Fruit fly (Drosophila melanogaster) whole organism, embryonic: ENCODE results near the gene GC.

Experiments
- BEAF-32 ChIP-seq: fragments of 200-800 bp; sonication (Bioruptor generic); optimal IDR thresholded peaks from 3 replicates; lab custom pipeline; 2017; ENCODE audit warnings: missing biosample characterization, missing genetic modification characterization, mild to moderate bottlenecking, moderate library complexity, missing genetic modification reagents
- BtbVII ChIP-seq: fragments of 200-800 bp; sonication (Bioruptor generic); optimal IDR thresholded peaks from 3 replicates; lab custom pipeline; 2017; ENCODE audit warnings: missing biosample characterization, mild to moderate bottlenecking, missing genetic modification characterization
- C15 ChIP-seq: fragments of 200-800 bp; sonication (Bioruptor generic); IDR thresholded peaks from 3 replicates; pipeline ENCODE4 v1.3.6; 2022; ENCODE audit warnings: missing biosample characterization, missing genetic modification characterization
- CG10431 ChIP-seq: fragments of 200-800 bp; sonication (Bioruptor generic); optimal IDR thresholded peaks from 3 replicates; lab custom pipeline; 2018; ENCODE audit warnings: missing biosample characterization, mild to moderate bottlenecking, missing genetic modification characterization
- CG11085 ChIP-seq: fragments of 200-800 bp; sonication (Bioruptor generic); IDR thresholded peaks from 2 replicates; pipeline ENCODE4 v1.3.6; 2022; ENCODE audit warnings: missing biosample characterization, missing genetic modification characterization
- CG11695 ChIP-seq: fragments of 200-800 bp; sonication (Bioruptor generic); IDR thresholded peaks from 3 replicates; pipeline ENCODE4 v1.3.6; 2022; ENCODE audit warnings: missing biosample characterization, missing genetic modification characterization
- CG12104 ChIP-seq: fragments of 200-800 bp; sonication (Bioruptor generic); optimal IDR thresholded peaks from 3 replicates; lab custom pipeline; 2016; ENCODE audit warnings: missing biosample characterization, missing genetic modification characterization
- CG1233 ChIP-seq: fragments of 200-800 bp; sonication (Bioruptor generic); optimal IDR thresholded peaks from 4 replicates; lab custom pipeline; 2018; ENCODE audit warnings: missing biosample characterization, mild to moderate bottlenecking, missing genetic modification characterization
- CG12769 ChIP-seq: fragments of 200-800 bp; sonication (Bioruptor generic); optimal IDR thresholded peaks from 2 replicates; lab custom pipeline; 2019; ENCODE audit warnings: missing biosample characterization, mild to moderate bottlenecking, missing genetic modification characterization, moderate library complexity
- CG13123 ChIP-seq: fragments of 200-800 bp; sonication (Bioruptor generic); optimal IDR thresholded peaks from 2 replicates; lab custom pipeline; 2016; ENCODE audit warnings: missing biosample characterization, missing genetic modification characterization
- CG1647 ChIP-seq: fragments of 200-800 bp; sonication (Bioruptor generic); optimal IDR thresholded peaks from 3 replicates; lab custom pipeline; 2016; ENCODE audit warnings: missing biosample characterization, missing genetic modification characterization
- CG17186 ChIP-seq: fragments of 200-800 bp; sonication (Bioruptor generic); optimal IDR thresholded peaks from 3 replicates; lab custom pipeline; 2017; ENCODE audit warnings: missing biosample characterization, missing genetic modification reagents, missing genetic modification characterization
- CG3847 ChIP-seq: fragments of 200-800 bp; sonication (Bioruptor generic); IDR thresholded peaks from 2 replicates; pipeline ENCODE4 v1.3.6; 2022; ENCODE audit warnings: missing biosample characterization, missing genetic modification characterization
- CG4328 ChIP-seq: fragments of 200-800 bp; sonication (Bioruptor generic); optimal IDR thresholded peaks from 3 replicates; lab custom pipeline; 2017; ENCODE audit warnings: missing biosample characterization, missing genetic modification reagents, missing genetic modification characterization
- CG4617 ChIP-seq: fragments of 200-800 bp; sonication (Bioruptor generic); optimal IDR thresholded peaks from 3 replicates; lab custom pipeline; 2016; ENCODE audit warnings: missing biosample characterization, missing genetic modification characterization, borderline replicate concordance
- CG4707 ChIP-seq: fragments of 200-800 bp; sonication (Bioruptor generic); optimal IDR thresholded peaks from 2 replicates; lab custom pipeline; 2018; ENCODE audit warnings: missing biosample characterization, mild to moderate bottlenecking, missing genetic modification characterization, moderate library complexity
- CG7357 ChIP-seq: fragments of 200-800 bp; sonication (Bioruptor generic); IDR thresholded peaks from 3 replicates; pipeline ENCODE4 v1.3.6; 2022; ENCODE audit warnings: missing biosample characterization, missing genetic modification characterization
- CG8290 ChIP-seq, 3 experiments: fragments of 200-800 bp; sonication (Bioruptor generic); optimal IDR thresholded peaks; 2 replicates each; lab custom pipeline; 2016 to 2019; ENCODE audit warnings: missing biosample characterization in 3 of 3, missing genetic modification characterization in 3 of 3, mild to moderate bottlenecking in 2 of 3, moderate library complexity in 1 of 3
- CG8478 ChIP-seq: fragments of >200 bp; optimal IDR thresholded peaks from 2 replicates; lab custom pipeline; 2018
- CG9609 ChIP-seq: fragments of 200-800 bp; sonication (Bioruptor generic); optimal IDR thresholded peaks from 3 replicates; lab custom pipeline; 2016; ENCODE audit warnings: missing biosample characterization, missing genetic modification characterization
- Dip2 ChIP-seq: fragments of 200-800 bp; sonication (Bioruptor generic); IDR thresholded peaks from 2 replicates; pipeline ENCODE4 v1.3.6; 2022; ENCODE audit warnings: missing biosample characterization, missing genetic modification characterization
- Doc3 ChIP-seq: fragments of 200-800 bp; sonication (Bioruptor generic); IDR thresholded peaks from 3 replicates; pipeline ENCODE4 v1.3.6; 2022; ENCODE audit warnings: missing biosample characterization, missing genetic modification characterization; ENCODE audit not compliant: partially characterized antibody
- Ets65A ChIP-seq: fragments of 200-800 bp; sonication (Bioruptor generic); peaks from one replicate; lab custom pipeline; 2016; ENCODE audit warnings: missing biosample characterization, missing genetic modification characterization
- HLH54F ChIP-seq: fragments of 200-800 bp; sonication (Bioruptor generic); optimal IDR thresholded peaks from 3 replicates; lab custom pipeline; 2016; ENCODE audit warnings: missing biosample characterization, missing genetic modification characterization
- HmgD ChIP-seq: fragments of 200-800 bp; sonication (Bioruptor generic); optimal IDR thresholded peaks from 3 replicates; lab custom pipeline; 2016; ENCODE audit warnings: missing biosample characterization, missing genetic modification characterization
- Hmr ChIP-seq: fragments of 200-800 bp; sonication (Bioruptor generic); optimal IDR thresholded peaks from 3 replicates; lab custom pipeline; 2017; ENCODE audit warnings: mild to moderate bottlenecking, missing biosample characterization, missing genetic modification reagents, missing genetic modification characterization
- Optix ChIP-seq: fragments of 200-800 bp; sonication (Bioruptor generic); IDR thresholded peaks from 3 replicates; pipeline ENCODE4 v1.3.6; 2022; ENCODE audit warnings: missing biosample characterization, missing genetic modification characterization
- Sin3A ChIP-seq: fragments of >200 bp; optimal IDR thresholded peaks from 2 replicates; lab custom pipeline; 2018
- Taf1 ChIP-seq: fragments of 200-800 bp; sonication (Bioruptor generic); IDR thresholded peaks from 2 replicates; pipeline ENCODE4 v1.3.6; 2022; ENCODE audit warnings: missing biosample characterization, missing genetic modification characterization
- Xrp1 ChIP-seq: fragments of 200-800 bp; sonication (Bioruptor generic); IDR thresholded peaks from 2 replicates; pipeline ENCODE4 v1.3.6; 2022; ENCODE audit warnings: missing biosample characterization, missing genetic modification characterization
- bcd ChIP-seq: fragments of 200-800 bp; sonication (Bioruptor generic); optimal IDR thresholded peaks from 2 replicates; lab custom pipeline; 2017; ENCODE audit warnings: missing biosample characterization, mild to moderate bottlenecking, missing genetic modification characterization
- cad ChIP-seq: fragments of >200 bp; optimal IDR thresholded peaks from 2 replicates; lab custom pipeline; 2017; ENCODE audit warnings: missing biosample characterization, missing genetic modification characterization
- crp ChIP-seq, 2 experiments: fragments of 200-800 bp; sonication (Bioruptor generic); optimal IDR thresholded peaks; 2 replicates in 1 of 2; 3 replicates in 1 of 2; lab custom pipeline; 2017; ENCODE audit warnings: missing biosample characterization in 2 of 2, missing genetic modification characterization in 2 of 2, mild to moderate bottlenecking in 1 of 2, moderate library complexity in 1 of 2
- fd102C ChIP-seq: fragments of 200-800 bp; sonication (Bioruptor generic); optimal IDR thresholded peaks from 2 replicates; lab custom pipeline; 2018; ENCODE audit warnings: missing biosample characterization, mild to moderate bottlenecking, missing genetic modification characterization, moderate library complexity
- gfzf ChIP-seq: fragments of 200-800 bp; sonication (Bioruptor generic); optimal IDR thresholded peaks from 2 replicates; lab custom pipeline; 2016; ENCODE audit warnings: missing biosample characterization, mild to moderate bottlenecking, missing genetic modification characterization, moderate library complexity
- gro ChIP-seq: fragments of 200-800 bp; sonication (Bioruptor generic); optimal IDR thresholded peaks from 2 replicates; lab custom pipeline; 2016; ENCODE audit warnings: missing biosample characterization, missing genetic modification characterization
- lab ChIP-seq: fragments of 200-800 bp; sonication (Bioruptor generic); optimal IDR thresholded peaks from 3 replicates; lab custom pipeline; 2017; ENCODE audit warnings: missing biosample characterization, missing genetic modification characterization, mild to moderate bottlenecking, moderate library complexity, missing genetic modification reagents
- lola ChIP-seq, 3 experiments: fragments of >200 bp in 2 of 3; fragments of 200-800 bp in 1 of 3; sonication (Bioruptor generic) in 1 of 3; optimal IDR thresholded peaks; 2 replicates each; lab custom pipeline; 2017 to 2019; ENCODE audit warnings: missing biosample characterization in 3 of 3, missing genetic modification characterization in 3 of 3, mild to moderate bottlenecking in 1 of 3, moderate library complexity in 1 of 3
- mam ChIP-seq: fragments of 200-800 bp; sonication (Bioruptor generic); optimal IDR thresholded peaks from 3 replicates; lab custom pipeline; 2016; ENCODE audit warnings: missing biosample characterization, missing genetic modification characterization
- p53 ChIP-seq: fragments of 200-800 bp; sonication (Bioruptor generic); optimal IDR thresholded peaks from 2 replicates; lab custom pipeline; 2016; ENCODE audit warnings: missing biosample characterization, missing genetic modification characterization
- pho ChIP-seq: fragments of 200-800 bp; sonication (Bioruptor generic); optimal IDR thresholded peaks from 2 replicates; lab custom pipeline; 2016; ENCODE audit warnings: missing biosample characterization, missing genetic modification characterization
- pros ChIP-seq: fragments of 200-800 bp; sonication (Bioruptor generic); optimal IDR thresholded peaks from 3 replicates; lab custom pipeline; 2019; ENCODE audit warnings: missing biosample characterization, mild to moderate bottlenecking, missing genetic modification characterization, moderate library complexity
- shn ChIP-seq: fragments of 200-800 bp; sonication (Bioruptor generic); optimal IDR thresholded peaks from 3 replicates; lab custom pipeline; 2016; ENCODE audit warnings: missing biosample characterization, missing genetic modification characterization
- sim ChIP-seq: fragments of 200-800 bp; sonication (Bioruptor generic); IDR thresholded peaks from 2 replicates; pipeline ENCODE4 v1.3.6; 2022; ENCODE audit warnings: missing biosample characterization, missing genetic modification characterization
- sima ChIP-seq: fragments of 200-800 bp; sonication (Bioruptor generic); optimal IDR thresholded peaks from 2 replicates; lab custom pipeline; 2016; ENCODE audit warnings: missing biosample characterization, missing genetic modification characterization
- sisA ChIP-seq: fragments of 200-800 bp; sonication (Bioruptor generic); IDR thresholded peaks from 2 replicates; pipeline ENCODE4 v1.3.6; 2022; ENCODE audit warnings: missing biosample characterization, missing genetic modification characterization
- sna ChIP-seq: fragments of 200-800 bp; sonication (Bioruptor generic); IDR thresholded peaks from 2 replicates; pipeline ENCODE4 v1.3.6; 2022; ENCODE audit warnings: missing biosample characterization, missing genetic modification characterization; ENCODE audit not compliant: partially characterized antibody
- so ChIP-seq: fragments of 200-800 bp; sonication (Bioruptor generic); IDR thresholded peaks from 3 replicates; pipeline ENCODE4 v1.3.6; 2022; ENCODE audit warnings: missing biosample characterization, missing genetic modification characterization
- twi ChIP-seq: fragments of 200-800 bp; optimal IDR thresholded peaks from 2 replicates; lab custom pipeline; 2019; ENCODE audit warnings: missing biosample characterization, mild to moderate bottlenecking, missing genetic modification characterization, moderate library complexity
- unc-4 ChIP-seq: fragments of 200-800 bp; sonication (Bioruptor generic); IDR thresholded peaks from 2 replicates; pipeline ENCODE4 v1.3.6; 2022; ENCODE audit warnings: missing biosample characterization, missing genetic modification characterization; ENCODE audit not compliant: partially characterized antibody

Gene GC

dm6 chr3L:1647276-1647919 is 18.3 kb upstream of the GC start, which contains the start of the genes CG17249 and Bro (continued):
- TF ChIP-seq CG4328 (GFP tag; lab: Kevin White, UChicago), result no peak
- peak; percentile 62 for TF ChIP-seq CG4617 (GFP tag; lab: Kevin White, UChicago)
- TF ChIP-seq pho (GFP tag; lab: Kevin White, UChicago), result peak; percentile 50
- peak; percentile 50 for TF ChIP-seq Sin3A (lab: Kevin White, UChicago)
- TF ChIP-seq HLH54F, result peak; percentile 55
- peak; percentile 87 to 97 for TF ChIP-seq crp (GFP tag; optimal IDR thresholded peaks at IDR 0.05; lab: Kevin White, UChicago)
- TF ChIP-seq CG11695 (GFP tag; lab: Robert Waterston, UW), result no peak
- TF ChIP-seq CG1233 (GFP tag; lab: Kevin White, UChicago), result no peak
- no peak for TF ChIP-seq CG8478
- TF ChIP-seq Ets65A (GFP tag; lab: Kevin White, UChicago), result peak; percentile 74
- TF ChIP-seq Hmr (GFP tag; lab: Kevin White, UChicago), result peak; percentile 42
- no peak for TF ChIP-seq Dip2 (GFP tag; lab: Robert Waterston, UW)
- TF ChIP-seq CG12769, result peak; percentile 59
- TF ChIP-seq CG17186, result peak; percentile 49
- TF ChIP-seq Optix (GFP tag; lab: Robert Waterston, UW), result no peak
- peak; percentile 93 for TF ChIP-seq CG3847 (GFP tag; lab: Robert Waterston, UW)
- no peak for TF ChIP-seq bcd (GFP tag; lab: Kevin White, UChicago)
- no peak for TF ChIP-seq lab (GFP tag; lab: Kevin White, UChicago)
- TF ChIP-seq C15 (GFP tag; lab: Robert Waterston, UW), result 0 out of 3 replicates have a peak, but pooled peaks have one; percentile 11
- no peak for TF ChIP-seq p53 (GFP tag; lab: Kevin White, UChicago)
- peak; percentile 50 for TF ChIP-seq CG9609
- TF ChIP-seq sima (GFP tag; lab: Kevin White, UChicago), result no peak
- TF ChIP-seq gro, result peak; percentile 43
- TF ChIP-seq CG1647 (GFP tag; lab: Kevin White, UChicago), result peak; percentile 15
- TF ChIP-seq CG13123 (GFP tag; lab: Kevin White, UChicago), result no peak
- TF ChIP-seq shn (GFP tag; lab: Kevin White, UChicago), result peak; percentile 46
- TF ChIP-seq HmgD, result peak; percentile 30
- no peak for TF ChIP-seq so (GFP tag; lab: Robert Waterston, UW)
- TF ChIP-seq sim (GFP tag; lab: Robert Waterston, UW), result no peak
- no peak for TF ChIP-seq sna (GFP tag; lab: Robert Waterston, UW)
- peak; percentile 53 for TF ChIP-seq gfzf (GFP tag; lab: Kevin White, UChicago)
- TF ChIP-seq Taf1, result no peak
- TF ChIP-seq CG12104 (GFP tag; lab: Kevin White, UChicago), result peak; percentile 18
- TF ChIP-seq CG7357, result no peak
- no peak for TF ChIP-seq cad (GFP tag; lab: Kevin White, UChicago)
- no peak for TF ChIP-seq BtbVII (GFP tag; lab: Kevin White, UChicago)
- TF ChIP-seq twi, result no peak
- no peak for TF ChIP-seq lola (GFP tag; optimal IDR thresholded peaks at IDR 0.05; lab: Kevin White, UChicago)
- TF ChIP-seq CG11085 (GFP tag; lab: Robert Waterston, UW), result no peak
- TF ChIP-seq BEAF-32 (GFP tag; lab: Kevin White, UChicago), result peak; percentile 39
- TF ChIP-seq CG10431, result no peak
- no peak for TF ChIP-seq CG4707 (GFP tag; lab: Kevin White, UChicago)
- TF ChIP-seq sisA (GFP tag; lab: Robert Waterston, UW), result no peak
- TF ChIP-seq Doc3 (GFP tag; lab: Robert Waterston, UW), result 0 out of 3 replicates have a peak, but pooled peaks have one; percentile 21
- no peak for TF ChIP-seq fd102C
- TF ChIP-seq Xrp1 (GFP tag; lab: Robert Waterston, UW), result no peak
- TF ChIP-seq pros (GFP tag; lab: Kevin White, UChicago), result no peak
- TF ChIP-seq unc-4 (GFP tag; lab: Robert Waterston, UW), result no peak
- no peak for TF ChIP-seq CG8290 (GFP tag; optimal IDR thresholded peaks at IDR 0.05; lab: Kevin White, UChicago)
- TF ChIP-seq CG8290 (tag; optimal IDR thresholded peaks at IDR 0.05; lab: Kevin White, UChicago), result peak in 1 of 2 experiments; percentile 84
- TF ChIP-seq mam (GFP tag; lab: Kevin White, UChicago), result peak; percentile 21
